Worm (Caenorhabditis elegans): ENCODE measurements around the gene mboa-6.

ce11 chrIII:1903966-1904365, 57.8 kb downstream of the mboa-6 start:
- TF ChIP-seq ref-1 (GFP tag; conservative IDR thresholded peaks at IDR 0.05) (no peak), ztf-29 (GFP tag; IDR thresholded peaks at IDR 0.05) (no peak), flt-1 (GFP tag; IDR thresholded peaks at IDR 0.05) (no peak), klf-2 (GFP tag; conservative IDR thresholded peaks at IDR 0.05) (no peak), cog-1 (tag; optimal IDR thresholded peaks at IDR 0.05) (no peak), med-1 (GFP tag; optimal IDR thresholded peaks at IDR 0.05; ENCODE audit: insufficient read depth) (no peak), ztf-23 (GFP tag; IDR thresholded peaks at IDR 0.05) (no peak)

Measured in whole organism, midembryonic.